Worm (Caenorhabditis elegans) whole organism, young adult: ENCODE results near the gene his-18.

Source experiments
- B0019.2 ChIP-seq: fragments of 200-800 bp; sonication (Bioruptor generic); conservative IDR thresholded peaks from 2 replicates; pipeline ENCODE4 v1.3.6; 2022; ENCODE audit warnings: missing genetic modification reagents, missing genetic modification characterization, missing compliant biosample characterization
- B0261.1 ChIP-seq: sonication (generic microtip); optimal IDR thresholded peaks from 2 replicates; lab custom pipeline; 2016; ENCODE audit warnings: mild to moderate bottlenecking, missing genetic modification characterization, moderate library complexity, missing compliant biosample characterization
- C06A6.2 ChIP-seq: fragments of 200-800 bp; sonication (Bioruptor generic); conservative IDR thresholded peaks from 2 replicates; pipeline ENCODE4 v1.3.6; 2022; ENCODE audit warnings: missing genetic modification characterization, missing compliant biosample characterization
- F10E7.11 ChIP-seq: sonication (generic microtip); optimal IDR thresholded peaks from 2 replicates; lab custom pipeline; 2017; ENCODE audit warnings: mild to moderate bottlenecking, missing genetic modification characterization, moderate library complexity, missing compliant biosample characterization
- F22D6.2 ChIP-seq: sonication (generic microtip); optimal IDR thresholded peaks from 2 replicates; lab custom pipeline; 2016; ENCODE audit warnings: mild to moderate bottlenecking, missing genetic modification characterization, missing compliant biosample characterization
- F23B12.7 ChIP-seq: sonication (generic microtip); optimal IDR thresholded peaks from 2 replicates; lab custom pipeline; 2017; ENCODE audit warnings: missing genetic modification characterization, mild to moderate bottlenecking, missing compliant biosample characterization, antibody characterized with exemption, moderate library complexity; ENCODE audit not compliant: insufficient read depth
- F52B5.7 ChIP-seq: sonication (generic microtip); optimal IDR thresholded peaks from 2 replicates; lab custom pipeline; 2016; ENCODE audit warnings: mild to moderate bottlenecking, missing genetic modification characterization, missing compliant biosample characterization
- F57A8.1 ChIP-seq: fragments of 200-800 bp; sonication (Bioruptor generic); optimal IDR thresholded peaks from 2 replicates; lab custom pipeline; 2018; ENCODE audit warnings: mild to moderate bottlenecking, missing genetic modification characterization, moderate library complexity, missing compliant biosample characterization
- T26A5.8 ChIP-seq: sonication (generic microtip); optimal IDR thresholded peaks from 2 replicates; lab custom pipeline; 2016; ENCODE audit warnings: missing genetic modification characterization, missing compliant biosample characterization
- Y67H2A.10 ChIP-seq: fragments of 200-800 bp; sonication (Bioruptor generic); conservative IDR thresholded peaks from 2 replicates; pipeline ENCODE4 v1.3.6; 2022; ENCODE audit warnings: missing genetic modification reagents, missing genetic modification characterization, missing compliant biosample characterization
- Y95B8A.8 ChIP-seq: fragments of 200-800 bp; sonication (Bioruptor generic); IDR thresholded peaks from 2 replicates; pipeline ENCODE4 v1.3.6; 2022; ENCODE audit warnings: missing genetic modification reagents, missing genetic modification characterization, missing compliant biosample characterization
- ZK185.1 ChIP-seq: sonication (generic microtip); optimal IDR thresholded peaks from 2 replicates; lab custom pipeline; 2016; ENCODE audit warnings: mild to moderate bottlenecking, missing genetic modification characterization, missing compliant biosample characterization; ENCODE audit not compliant: poor library complexity, severe bottlenecking
- akir-1 ChIP-seq: fragments of 200-800 bp; sonication (Bioruptor generic); optimal IDR thresholded peaks from 2 replicates; lab custom pipeline; 2018; ENCODE audit warnings: mild to moderate bottlenecking, missing genetic modification characterization, moderate library complexity, missing compliant biosample characterization
- aptf-3 ChIP-seq: fragments of 200-800 bp; sonication (Bioruptor generic); IDR thresholded peaks from 2 replicates; pipeline ENCODE4 v1.3.6; 2022; ENCODE audit warnings: missing genetic modification characterization, missing compliant biosample characterization
- atf-7 ChIP-seq: sonication (generic microtip); optimal IDR thresholded peaks from 2 replicates; lab custom pipeline; 2017; ENCODE audit warnings: mild to moderate bottlenecking, missing genetic modification characterization, missing compliant biosample characterization
- ccch-3 ChIP-seq: fragments of 200-800 bp; sonication (Bioruptor generic); optimal IDR thresholded peaks from 2 replicates; lab custom pipeline; 2018; ENCODE audit warnings: mild to moderate bottlenecking, missing genetic modification characterization, missing compliant biosample characterization
- cebp-2 ChIP-seq: fragments of 200-800 bp; sonication (Bioruptor generic); IDR thresholded peaks from 2 replicates; pipeline ENCODE4 v1.3.6; 2022; ENCODE audit warnings: missing genetic modification characterization, missing compliant biosample characterization
- ceh-58 ChIP-seq: fragments of 200-800 bp; sonication (Bioruptor generic); IDR thresholded peaks from 2 replicates; pipeline ENCODE4 v1.3.6; 2022; ENCODE audit warnings: missing genetic modification characterization, missing compliant biosample characterization
- ceh-91 ChIP-seq: fragments of 200-800 bp; sonication (Bioruptor generic); IDR thresholded peaks from 2 replicates; pipeline ENCODE4 v1.3.6; 2022; ENCODE audit warnings: missing genetic modification reagents, missing genetic modification characterization, missing compliant biosample characterization
- egl-44 ChIP-seq: fragments of 200-800 bp; sonication (Bioruptor generic); IDR thresholded peaks from 2 replicates; pipeline ENCODE4 v1.3.6; 2022; ENCODE audit warnings: missing genetic modification reagents, missing genetic modification characterization, missing compliant biosample characterization
- egrh-3 ChIP-seq: fragments of 200-800 bp; sonication (Bioruptor generic); IDR thresholded peaks from 2 replicates; pipeline ENCODE4 v1.3.6; 2022; ENCODE audit warnings: missing genetic modification reagents, missing genetic modification characterization, missing compliant biosample characterization
- ets-4 ChIP-seq: fragments of 200-800 bp; sonication (Bioruptor generic); optimal IDR thresholded peaks from 2 replicates; lab custom pipeline; 2018; ENCODE audit warnings: mild to moderate bottlenecking, missing genetic modification characterization, missing compliant biosample characterization
- fkh-3 ChIP-seq: sonication (generic microtip); optimal IDR thresholded peaks from 2 replicates; lab custom pipeline; 2016; ENCODE audit warnings: mild to moderate bottlenecking, missing genetic modification characterization, missing compliant biosample characterization
- gei-17 ChIP-seq: fragments of 200-800 bp; sonication (Bioruptor generic); optimal IDR thresholded peaks from 2 replicates; lab custom pipeline; 2018; ENCODE audit warnings: mild to moderate bottlenecking, missing genetic modification characterization, missing compliant biosample characterization
- him-1 ChIP-seq: sonication (generic microtip); optimal IDR thresholded peaks from 2 replicates; lab custom pipeline; 2016; ENCODE audit warnings: missing genotype, missing genetic modification reagents, missing genetic modification characterization, missing compliant biosample characterization
- hlh-26 ChIP-seq: fragments of 200-800 bp; sonication (Bioruptor generic); conservative IDR thresholded peaks from 2 replicates; pipeline ENCODE4 v1.3.6; 2022; ENCODE audit warnings: missing genetic modification reagents, missing genetic modification characterization, missing compliant biosample characterization
- hmg-1.2 ChIP-seq: fragments of 200-800 bp; sonication (Bioruptor generic); IDR thresholded peaks from 2 replicates; pipeline ENCODE4 v1.3.6; 2022; ENCODE audit warnings: missing genetic modification reagents, missing genetic modification characterization, missing compliant biosample characterization
- hmg-20 ChIP-seq: fragments of 200-800 bp; sonication (Bioruptor generic); IDR thresholded peaks from 2 replicates; pipeline ENCODE4 v1.3.6; 2022; ENCODE audit warnings: missing genetic modification reagents, missing genetic modification characterization, missing compliant biosample characterization
- hrde-1 ChIP-seq: sonication (generic microtip); optimal IDR thresholded peaks from 2 replicates; lab custom pipeline; 2016; ENCODE audit warnings: missing genetic modification characterization, mild to moderate bottlenecking, missing compliant biosample characterization, moderate library complexity, missing genotype, missing genetic modification reagents, borderline replicate concordance
- hsf-1 ChIP-seq: fragments of 200-800 bp; sonication (Bioruptor generic); IDR thresholded peaks from 2 replicates; pipeline ENCODE4 v1.3.6; 2022; ENCODE audit warnings: missing genetic modification reagents, missing genetic modification characterization, missing compliant biosample characterization
- lag-1 ChIP-seq: fragments of 200-800 bp; sonication (Bioruptor generic); IDR thresholded peaks from 2 replicates; pipeline ENCODE4 v1.3.6; 2022; ENCODE audit warnings: missing genetic modification reagents, missing genetic modification characterization, missing compliant biosample characterization
- lin-26 ChIP-seq: fragments of 200-800 bp; sonication (Bioruptor generic); IDR thresholded peaks from 2 replicates; pipeline ENCODE4 v1.3.6; 2022; ENCODE audit warnings: missing genetic modification reagents, missing genetic modification characterization, missing compliant biosample characterization
- lir-1 ChIP-seq: fragments of 200-800 bp; sonication (Bioruptor generic); conservative IDR thresholded peaks from 2 replicates; pipeline ENCODE4 v1.3.6; 2022; ENCODE audit warnings: missing genetic modification reagents, missing genetic modification characterization, missing compliant biosample characterization
- lsy-27 ChIP-seq: sonication (generic microtip); optimal IDR thresholded peaks from 2 replicates; lab custom pipeline; 2017; ENCODE audit warnings: missing genetic modification characterization, mild to moderate bottlenecking, missing compliant biosample characterization, antibody characterized with exemption, missing genotype, borderline replicate concordance; ENCODE audit not compliant: insufficient read depth
- madf-10 ChIP-seq: sonication (generic microtip); optimal IDR thresholded peaks from 2 replicates; lab custom pipeline; 2016; ENCODE audit warnings: mild to moderate bottlenecking, missing genetic modification characterization, missing compliant biosample characterization
- madf-8 ChIP-seq: fragments of 200-800 bp; sonication (Bioruptor generic); conservative IDR thresholded peaks from 2 replicates; pipeline ENCODE4 v1.3.6; 2022; ENCODE audit warnings: missing genetic modification reagents, missing genetic modification characterization, missing compliant biosample characterization
- mes-4 ChIP-seq: sonication (generic microtip); optimal IDR thresholded peaks from 2 replicates; lab custom pipeline; 2016; ENCODE audit warnings: missing genotype, missing genetic modification characterization, missing compliant biosample characterization
- nfya-2 ChIP-seq: fragments of 200-800 bp; sonication (Bioruptor generic); IDR thresholded peaks from 2 replicates; pipeline ENCODE4 v1.3.6; 2022; ENCODE audit warnings: missing genetic modification reagents, missing genetic modification characterization, missing compliant biosample characterization
- nfyb-1 ChIP-seq: fragments of 200-800 bp; sonication (Bioruptor generic); IDR thresholded peaks from 2 replicates; pipeline ENCODE4 v1.3.6; 2022; ENCODE audit warnings: missing genetic modification reagents, missing genetic modification characterization, missing compliant biosample characterization
- nhr-80 ChIP-seq: sonication (generic microtip); optimal IDR thresholded peaks from 2 replicates; lab custom pipeline; 2016; ENCODE audit warnings: missing genetic modification characterization, missing compliant biosample characterization
- pha-4 ChIP-seq: fragments of 150-350 bp; sonication (generic microtip); optimal IDR thresholded peaks from 2 replicates; lab custom pipeline; 2014; ENCODE audit warnings: missing biosample characterization, missing genetic modification reagents, missing genetic modification characterization
- rcor-1 ChIP-seq: fragments of 200-800 bp; sonication (Bioruptor generic); IDR thresholded peaks from 2 replicates; pipeline ENCODE4 v1.3.6; 2022; ENCODE audit warnings: missing genetic modification reagents, missing genetic modification characterization, missing compliant biosample characterization
- rec-8 ChIP-seq, 2 experiments: sonication (generic microtip); optimal IDR thresholded peaks; 2 replicates each; lab custom pipeline; 2016; ENCODE audit warnings: mild to moderate bottlenecking in 2 of 2, missing genetic modification characterization in 2 of 2, missing genetic modification reagents in 2 of 2, missing genotype in 2 of 2, missing biosample characterization in 1 of 2, missing compliant biosample characterization in 1 of 2, moderate library complexity in 1 of 2
- repo-1 ChIP-seq: sonication (generic microtip); optimal IDR thresholded peaks from 2 replicates; lab custom pipeline; 2017; ENCODE audit warnings: mild to moderate bottlenecking, missing genetic modification characterization, missing compliant biosample characterization
- unc-130 ChIP-seq: sonication (generic microtip); optimal IDR thresholded peaks from 2 replicates; lab custom pipeline; 2016; ENCODE audit warnings: missing genetic modification reagents, missing genetic modification characterization, missing compliant biosample characterization
- ztf-18 ChIP-seq: sonication (generic microtip); optimal IDR thresholded peaks from 2 replicates; lab custom pipeline; 2016; ENCODE audit warnings: missing genotype, mild to moderate bottlenecking, missing genetic modification characterization, missing compliant biosample characterization
- ztf-28 ChIP-seq: fragments of 200-800 bp; sonication (Bioruptor generic); IDR thresholded peaks from 2 replicates; pipeline ENCODE4 v1.3.6; 2022; ENCODE audit warnings: missing genetic modification reagents, missing genetic modification characterization, missing compliant biosample characterization

The his-18 gene

DNA sequence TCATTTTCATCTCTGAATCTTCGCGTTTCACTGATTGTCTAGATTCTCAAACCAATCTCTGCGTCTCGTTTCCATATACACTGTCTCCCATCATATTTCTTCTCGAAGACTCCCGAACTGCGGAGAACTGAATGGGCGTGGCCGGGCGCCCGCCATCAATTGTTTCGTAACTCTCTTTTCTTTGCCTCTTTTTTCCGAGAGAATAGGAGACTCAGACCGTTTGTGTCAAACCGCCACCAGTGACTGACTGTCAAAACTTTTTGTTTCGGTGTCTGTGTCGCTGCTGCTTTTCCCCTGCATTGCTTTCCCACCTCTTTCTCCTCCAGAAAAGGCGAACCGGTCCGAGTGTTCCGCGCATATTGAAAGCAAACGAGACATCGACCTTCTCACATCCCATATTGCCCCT is 38.2 kb downstream of the his-18 start, which contains the start of gene unc-23 (continued):
- no peak for TF ChIP-seq aptf-3 (GFP tag; lab: Robert Waterston, UW)
- TF ChIP-seq nfya-2 (GFP tag; lab: Robert Waterston, UW), result no peak
- no peak for TF ChIP-seq ceh-91
- TF ChIP-seq hmg-1.2 (GFP tag; lab: Robert Waterston, UW), result peak; percentile 85
- TF ChIP-seq atf-7 (tag; lab: Kevin White, UChicago), result peak; percentile 87
- no peak for TF ChIP-seq him-1 (tag; lab: Kevin White, UChicago)
- peak; percentile 64; the same call in 1 of the 2 replicates for TF ChIP-seq lin-26 (GFP tag; lab: Robert Waterston, UW)
- no peak for TF ChIP-seq B0019.2 (GFP tag; lab: Robert Waterston, UW)
- no peak for TF ChIP-seq mes-4 (tag; lab: Kevin White, UChicago)
- TF ChIP-seq egrh-3 (GFP tag; lab: Robert Waterston, UW), result no peak
- peak; percentile 45 for TF ChIP-seq pha-4
- no peak for TF ChIP-seq ccch-3 (GFP tag; lab: Kevin White, UChicago)
- no peak for TF ChIP-seq F57A8.1 (GFP tag; lab: Kevin White, UChicago)
- no peak for TF ChIP-seq hrde-1
- TF ChIP-seq B0261.1 (tag; lab: Kevin White, UChicago), result no peak
- peak; percentile 48 for TF ChIP-seq egl-44
- TF ChIP-seq Y95B8A.8 (GFP tag; lab: Robert Waterston, UW), result 0 out of 2 replicates have a peak, but pooled peaks have one; percentile 43
- TF ChIP-seq hlh-26, result no peak
- TF ChIP-seq gei-17 (GFP tag; lab: Kevin White, UChicago), result peak; percentile 81
- no peak for TF ChIP-seq unc-130 (GFP tag; lab: Kevin White, UChicago)
- TF ChIP-seq F52B5.7 (tag; lab: Kevin White, UChicago), result no peak
- no peak for TF ChIP-seq ceh-58
- TF ChIP-seq ztf-18, result no peak
- 0 out of 2 replicates have a peak, but pooled peaks have one; percentile 59 for TF ChIP-seq Y67H2A.10 (GFP tag; lab: Robert Waterston, UW)
- peak; percentile 86 for TF ChIP-seq madf-10 (tag; lab: Kevin White, UChicago)
- TF ChIP-seq hsf-1, result peak; percentile 98
- peak; percentile 60 for TF ChIP-seq F22D6.2 (tag; lab: Kevin White, UChicago)
- no peak for TF ChIP-seq T26A5.8 (tag; lab: Kevin White, UChicago)
- peak; percentile 71 for TF ChIP-seq ZK185.1 (tag; lab: Kevin White, UChicago)

DNA sequence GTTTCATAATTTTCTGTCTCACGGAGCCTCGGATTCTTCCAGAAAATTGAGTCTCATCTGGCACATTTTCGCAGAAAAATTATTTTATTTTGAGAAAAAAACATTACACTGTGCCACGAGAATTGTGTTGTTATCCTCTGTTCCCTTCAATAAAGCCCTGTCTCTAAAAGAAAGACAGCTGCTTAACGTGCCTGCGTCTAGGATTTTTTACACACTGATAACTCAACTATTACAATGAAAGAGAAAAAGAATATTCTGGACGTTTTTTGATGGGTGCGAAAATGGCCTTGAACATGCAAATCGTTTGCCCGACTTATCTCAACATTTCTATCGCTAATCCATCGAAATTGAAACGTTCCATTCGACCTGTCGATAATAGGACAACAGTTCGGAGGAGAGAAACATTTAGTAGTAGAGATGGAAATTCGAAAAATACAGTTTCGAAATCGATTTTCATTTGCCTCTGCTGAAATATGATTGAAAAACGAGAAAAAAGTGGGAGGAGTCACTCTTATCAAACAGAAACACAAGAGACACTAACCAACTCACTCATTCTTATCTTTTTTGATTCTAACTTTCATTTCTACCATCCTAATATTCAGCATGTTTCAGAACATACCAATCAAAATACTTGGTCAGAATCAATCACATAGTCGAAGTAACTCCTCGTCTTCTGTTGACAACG is 38.9 kb downstream of the his-18 start:
- no peak for TF ChIP-seq lsy-27 (tag; lab: Kevin White, UChicago)
- no peak for TF ChIP-seq ets-4 (GFP tag; lab: Kevin White, UChicago)
- TF ChIP-seq lir-1 (GFP tag; lab: Robert Waterston, UW), result no peak
- TF ChIP-seq B0261.1 (tag; lab: Kevin White, UChicago), result no peak
- no peak for TF ChIP-seq hmg-20 (GFP tag; lab: Robert Waterston, UW)
- no peak for TF ChIP-seq aptf-3 (GFP tag; lab: Robert Waterston, UW)
- TF ChIP-seq F52B5.7 (tag; lab: Kevin White, UChicago), result no peak
- no peak for TF ChIP-seq rec-8 (tag; optimal IDR thresholded peaks at IDR 0.05; lab: Kevin White, UChicago)
- no peak for TF ChIP-seq madf-8 (GFP tag; lab: Robert Waterston, UW)
- no peak for TF ChIP-seq rcor-1 (GFP tag; lab: Robert Waterston, UW)
- no peak for TF ChIP-seq cebp-2
- TF ChIP-seq akir-1 (GFP tag; lab: Kevin White, UChicago), result no peak
- no peak for TF ChIP-seq F10E7.11 (tag; lab: Kevin White, UChicago)
- TF ChIP-seq C06A6.2 (GFP tag; lab: Robert Waterston, UW), result no peak
- no peak for TF ChIP-seq ztf-28
- no peak for TF ChIP-seq lag-1 (GFP tag; lab: Robert Waterston, UW)
- no peak for TF ChIP-seq F23B12.7 (tag; lab: Kevin White, UChicago)
- TF ChIP-seq nfyb-1, result 0 out of 2 replicates have a peak, but pooled peaks have one; percentile 16
- TF ChIP-seq nhr-80 (tag; lab: Kevin White, UChicago), result peak; percentile 29
- 0 out of 2 replicates have a peak, but pooled peaks have one; percentile 61 for TF ChIP-seq hsf-1
- no peak for TF ChIP-seq repo-1 (tag; lab: Kevin White, UChicago)
- no peak for TF ChIP-seq fkh-3 (tag; lab: Kevin White, UChicago)
